Fruit fly (Drosophila melanogaster) whole organism, pupa: ENCODE results near the gene CG46458.

Experiments
- CG10348 ChIP-seq: fragments of 200-800 bp; sonication (Bioruptor generic); IDR thresholded peaks from 2 replicates; pipeline ENCODE4 v1.3.6; 2022; ENCODE audit warnings: missing biosample characterization, missing genetic modification characterization
- CG12605 ChIP-seq: fragments of 200-800 bp; sonication (Bioruptor generic); IDR thresholded peaks from 2 replicates; pipeline ENCODE4 v1.3.6; 2022; ENCODE audit warnings: missing biosample characterization, missing genetic modification characterization
- CG13204 ChIP-seq: fragments of 200-800 bp; sonication (Bioruptor generic); optimal IDR thresholded peaks from 2 replicates; lab custom pipeline; 2018; ENCODE audit warnings: missing biosample characterization, mild to moderate bottlenecking, missing genetic modification characterization, moderate library complexity
- CG14655 ChIP-seq: fragments of 200-800 bp; sonication (Bioruptor generic); optimal IDR thresholded peaks from 3 replicates; lab custom pipeline; 2017; ENCODE audit warnings: mild to moderate bottlenecking, missing biosample characterization, missing genetic modification reagents, missing genetic modification characterization
- CG15710 ChIP-seq: fragments of 200-800 bp; sonication (Bioruptor generic); optimal IDR thresholded peaks from 2 replicates; lab custom pipeline; 2018; ENCODE audit warnings: missing biosample characterization, mild to moderate bottlenecking, missing genetic modification characterization, moderate library complexity
- CG17806 ChIP-seq: fragments of 200-800 bp; sonication (Bioruptor generic); optimal IDR thresholded peaks from 2 replicates; lab custom pipeline; 2018; ENCODE audit warnings: missing biosample characterization, mild to moderate bottlenecking, missing genetic modification characterization, moderate library complexity
- CG32121 ChIP-seq: fragments of 200-800 bp; sonication (Bioruptor generic); IDR thresholded peaks from 2 replicates; pipeline ENCODE4 v1.3.6; 2022; ENCODE audit warnings: missing biosample characterization, missing genetic modification characterization
- CG34367 ChIP-seq: fragments of 200-800 bp; sonication (Bioruptor generic); optimal IDR thresholded peaks from 2 replicates; lab custom pipeline; 2018; ENCODE audit warnings: missing biosample characterization, mild to moderate bottlenecking, missing genetic modification characterization
- CG4496 ChIP-seq: fragments of 200-800 bp; sonication (Bioruptor generic); IDR thresholded peaks from 3 replicates; pipeline ENCODE4 v1.3.6; 2022; ENCODE audit warnings: missing biosample characterization, missing genetic modification characterization
- CG8159 ChIP-seq: fragments of 200-800 bp; sonication (Bioruptor generic); optimal IDR thresholded peaks from 3 replicates; lab custom pipeline; 2018; ENCODE audit warnings: missing biosample characterization, mild to moderate bottlenecking, missing genetic modification characterization, moderate library complexity
- CG8301 ChIP-seq: fragments of 200-800 bp; sonication (Bioruptor generic); optimal IDR thresholded peaks from 2 replicates; lab custom pipeline; 2018; ENCODE audit warnings: missing biosample characterization, mild to moderate bottlenecking, missing genetic modification characterization
- CG9948 ChIP-seq: fragments of 200-800 bp; sonication (Bioruptor generic); optimal IDR thresholded peaks from 2 replicates; lab custom pipeline; 2018; ENCODE audit warnings: missing biosample characterization, mild to moderate bottlenecking, missing genetic modification characterization, moderate library complexity
- D1 ChIP-seq: fragments of 200-800 bp; sonication (Bioruptor generic); optimal IDR thresholded peaks from 2 replicates; lab custom pipeline; 2018; ENCODE audit warnings: missing biosample characterization, mild to moderate bottlenecking, missing genetic modification characterization, moderate library complexity
- EcR ChIP-seq: fragments of 200-800 bp; sonication (Bioruptor generic); optimal IDR thresholded peaks from 3 replicates; lab custom pipeline; 2019; ENCODE audit warnings: missing biosample characterization, missing genetic modification characterization, mild to moderate bottlenecking, moderate library complexity, missing genetic modification reagents
- Ets98B ChIP-seq: fragments of 200-800 bp; sonication (Bioruptor generic); IDR thresholded peaks from 2 replicates; pipeline ENCODE4 v1.3.6; 2022; ENCODE audit warnings: missing biosample characterization, missing genetic modification characterization
- Pif1A ChIP-seq: fragments of 200-800 bp; sonication (Bioruptor generic); optimal IDR thresholded peaks from 3 replicates; lab custom pipeline; 2016; ENCODE audit warnings: missing biosample characterization, missing genetic modification characterization
- Pif1B ChIP-seq: fragments of 200-800 bp; sonication (Bioruptor generic); optimal IDR thresholded peaks from 3 replicates; lab custom pipeline; 2016; ENCODE audit warnings: missing biosample characterization, missing genetic modification characterization
- Snoo ChIP-seq: fragments of 200-800 bp; sonication (Bioruptor generic); optimal IDR thresholded peaks from 3 replicates; lab custom pipeline; 2017; ENCODE audit warnings: missing biosample characterization, mild to moderate bottlenecking, missing genetic modification characterization, inconsistent platforms
- fd96Ca ChIP-seq: fragments of 200-800 bp; sonication (Bioruptor generic); IDR thresholded peaks from 3 replicates; pipeline ENCODE4 v1.3.6; 2022; ENCODE audit warnings: missing biosample characterization, missing genetic modification characterization
- gl ChIP-seq: fragments of 200-800 bp; sonication (Bioruptor generic); optimal IDR thresholded peaks from 2 replicates; lab custom pipeline; 2018; ENCODE audit warnings: missing biosample characterization, mild to moderate bottlenecking, missing genetic modification characterization
- rn ChIP-seq: fragments of 200-800 bp; sonication (Bioruptor generic); IDR thresholded peaks from 2 replicates; pipeline ENCODE4 v1.3.6; 2022; ENCODE audit warnings: missing biosample characterization, missing genetic modification characterization

CG46458 gene

DNA sequence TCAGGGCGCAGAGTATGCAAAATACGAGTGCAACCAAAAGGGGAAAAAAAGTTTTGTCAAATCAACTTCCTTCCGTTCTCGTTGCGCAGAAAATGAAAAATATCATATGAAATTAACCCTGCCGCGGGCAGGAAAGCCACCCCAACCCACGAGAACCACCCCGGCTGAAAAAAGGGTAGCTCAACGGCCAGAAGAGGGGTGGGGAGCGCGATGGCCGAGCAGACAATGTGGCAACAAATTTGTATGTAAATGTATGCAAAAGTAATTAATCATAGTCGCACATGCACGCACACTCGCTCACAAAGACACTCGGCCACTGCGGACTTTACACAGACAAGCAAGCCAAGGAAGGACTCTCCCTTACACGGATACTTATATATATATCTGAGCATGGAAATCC is 18.9 kb upstream of the CG46458 start:
- TF ChIP-seq Ets98B (GFP tag; lab: Robert Waterston, UW) = no peak
- TF ChIP-seq CG14655 (GFP tag; lab: Kevin White, UChicago) = no peak

- TF ChIP-seq Ets98B (GFP tag; lab: Robert Waterston, UW) (no peak), fd96Ca (GFP tag; lab: Robert Waterston, UW) (no peak), CG13204 (GFP tag; lab: Kevin White, UChicago) (no peak), D1 (tag; lab: Kevin White, UChicago) (no peak), Pif1B (GFP tag; lab: Kevin White, UChicago) (no peak), Pif1A (GFP tag; lab: Kevin White, UChicago) (no peak), CG9948 (tag; lab: Kevin White, UChicago) (no peak), rn (no peak), EcR (GFP tag; lab: Kevin White, UChicago) (no peak), CG8159 (tag; lab: Kevin White, UChicago) (no peak), CG34367 (tag; lab: Kevin White, UChicago) (no peak), CG15710 (no peak), CG12605 (GFP tag; lab: Robert Waterston, UW) (no peak), CG8301 (tag; lab: Kevin White, UChicago) (no peak)
- TF ChIP-seq, all 21 proteins: peak for 0
These were observed 15.1 kb upstream of the CG46458 start for dm6 chr3R:6973305-6973704.

DNA sequence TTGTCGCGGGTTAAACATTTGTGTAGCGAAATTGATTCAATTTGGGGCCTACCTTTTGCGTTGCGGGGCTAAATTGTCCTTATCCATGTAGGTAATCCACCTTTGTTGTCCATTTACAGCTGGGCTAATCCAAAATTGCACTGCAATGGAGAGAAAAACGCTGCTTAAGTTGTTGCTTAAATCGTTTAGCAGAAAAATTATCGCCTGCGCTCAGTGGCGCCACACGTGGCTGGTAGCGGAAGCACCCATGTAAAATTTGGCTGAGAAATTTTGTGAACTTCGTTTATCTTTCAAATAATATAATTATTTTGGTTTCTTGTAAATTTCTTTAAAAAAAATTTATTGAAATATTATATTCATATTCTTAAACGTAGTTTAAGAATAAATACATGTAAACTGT is 12.4 kb upstream of the CG46458 start:
- TF ChIP-seq CG12605 (GFP tag; lab: Robert Waterston, UW) = no peak
- peak; percentile 4 for TF ChIP-seq CG14655 (GFP tag; lab: Kevin White, UChicago)

dm6 chr3R:6969926-6970325 is 11.8 kb upstream of the CG46458 start:
- no peak for TF ChIP-seq EcR (GFP tag; lab: Kevin White, UChicago)
- no peak for TF ChIP-seq CG34367 (tag; lab: Kevin White, UChicago)
- no peak for TF ChIP-seq Pif1A (GFP tag; lab: Kevin White, UChicago)
- no peak for TF ChIP-seq CG14655 (GFP tag; lab: Kevin White, UChicago)
- no peak for TF ChIP-seq rn
- no peak for TF ChIP-seq Pif1B (GFP tag; lab: Kevin White, UChicago)
- no peak for TF ChIP-seq CG17806
- TF ChIP-seq Ets98B (GFP tag; lab: Robert Waterston, UW) = no peak
- no peak for TF ChIP-seq CG10348 (GFP tag; lab: Robert Waterston, UW)

- TF ChIP-seq CG8159 (tag; lab: Kevin White, UChicago) (peak; percentile 0), CG12605 (GFP tag; lab: Robert Waterston, UW) (no peak)
These were observed 10.3 kb upstream of the CG46458 start for dm6 chr3R:6968427-6968826.

- TF ChIP-seq CG8159 (tag; lab: Kevin White, UChicago) = no peak
- no peak for TF ChIP-seq Snoo (tag; lab: Kevin White, UChicago)
- TF ChIP-seq CG34367 (tag; lab: Kevin White, UChicago) = no peak
- TF ChIP-seq EcR (GFP tag; lab: Kevin White, UChicago) = no peak
- no peak for TF ChIP-seq D1 (tag; lab: Kevin White, UChicago)
- no peak for TF ChIP-seq CG8301 (tag; lab: Kevin White, UChicago)
- no peak for TF ChIP-seq CG17806
- TF ChIP-seq fd96Ca (GFP tag; lab: Robert Waterston, UW) = no peak
- no peak for TF ChIP-seq rn
- no peak for TF ChIP-seq CG12605 (GFP tag; lab: Robert Waterston, UW)
- TF ChIP-seq gl (tag; lab: Kevin White, UChicago) = no peak
- TF ChIP-seq CG4496 = no peak
- no peak for TF ChIP-seq CG15710
- TF ChIP-seq CG14655 (GFP tag; lab: Kevin White, UChicago) = no peak
- TF ChIP-seq CG10348 (GFP tag; lab: Robert Waterston, UW) = no peak
- TF ChIP-seq CG32121 (GFP tag; lab: Robert Waterston, UW) = no peak
These were observed 8.5 kb upstream of the CG46458 start for dm6 chr3R:6966557-6967093.

- TF ChIP-seq gl (tag; lab: Kevin White, UChicago) (no peak), CG9948 (tag; lab: Kevin White, UChicago) (no peak), CG8301 (tag; lab: Kevin White, UChicago) (no peak), CG13204 (GFP tag; lab: Kevin White, UChicago) (no peak), CG32121 (GFP tag; lab: Robert Waterston, UW) (no peak), CG8159 (tag; lab: Kevin White, UChicago) (no peak), Snoo (tag; lab: Kevin White, UChicago) (no peak), CG14655 (GFP tag; lab: Kevin White, UChicago) (no peak), CG17806 (no peak), CG12605 (GFP tag; lab: Robert Waterston, UW) (no peak), Pif1B (GFP tag; lab: Kevin White, UChicago) (no peak), CG15710 (no peak), fd96Ca (GFP tag; lab: Robert Waterston, UW) (no peak), rn (no peak), CG10348 (GFP tag; lab: Robert Waterston, UW) (no peak), CG4496 (no peak), D1 (tag; lab: Kevin White, UChicago) (no peak), Pif1A (GFP tag; lab: Kevin White, UChicago) (no peak)
These were observed 4.9 kb upstream of the CG46458 start for dm6 chr3R:6963085-6963484.
